Worm (Caenorhabditis elegans) whole organism, L4 larva: Measurements from ENCODE around the gene math-4.

Experiments
- ama-1 ChIP-seq: fragments of 150-350 bp; optimal IDR thresholded peaks from 2 replicates; lab custom pipeline; 2014; ENCODE audit warnings: inconsistent platforms, mixed read lengths
- nhr-10 ChIP-seq: fragments of 150-350 bp; optimal IDR thresholded peaks from 2 replicates; lab custom pipeline; 2014; ENCODE audit warnings: missing biosample characterization, missing genetic modification characterization
- nhr-102 ChIP-seq: sonication (generic microtip); optimal IDR thresholded peaks from 2 replicates; lab custom pipeline; 2016; ENCODE audit warnings: mild to moderate bottlenecking, missing genetic modification characterization, moderate library complexity, missing compliant biosample characterization
- pqm-1 ChIP-seq: sonication (generic microtip); optimal IDR thresholded peaks from 2 replicates; lab custom pipeline; 2017; ENCODE audit warnings: missing biosample characterization, missing genetic modification characterization
- skn-1 ChIP-seq: fragments of 150-350 bp; optimal IDR thresholded peaks from 2 replicates; lab custom pipeline; 2014; ENCODE audit warnings: missing biosample characterization, missing genetic modification characterization

DNA sequence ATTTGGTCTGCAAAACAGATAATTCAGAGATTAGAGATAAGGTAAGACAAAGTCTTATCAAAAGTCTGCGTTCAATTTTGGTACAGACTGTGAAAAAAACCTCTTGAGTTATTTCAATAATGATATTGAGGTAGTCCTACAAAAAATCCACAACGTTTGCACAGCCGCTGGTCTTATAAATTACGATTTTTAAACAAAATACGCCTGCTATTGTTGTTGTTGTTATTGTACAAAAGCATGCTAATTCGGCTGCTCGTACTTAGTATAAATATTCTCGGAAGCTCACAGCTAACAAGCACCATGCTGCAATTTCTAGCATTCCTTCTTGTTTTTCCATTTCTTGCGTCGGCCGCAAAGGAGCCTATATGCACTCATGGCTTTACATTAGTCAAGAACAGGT lies 38.2 kb downstream of the math-4 start, which contains the start of gene clec-19:
- TF ChIP-seq nhr-102 (tag; lab: Kevin White, UChicago) (no peak), ama-1 (lab: Kevin White, UChicago) (no peak), skn-1 (tag; lab: Kevin White, UChicago) (no peak), pqm-1 (tag; lab: Kevin White, UChicago) (no peak), nhr-10 (tag; lab: Kevin White, UChicago) (no peak)
